Worm (Caenorhabditis elegans): ENCODE results near the gene fbxa-215.

ce11 chrIV:13679495-13679894 lies 12.8 kb upstream of the fbxa-215 start:
- TF ChIP-seq jun-1 (tag; optimal IDR thresholded peaks at IDR 0.05) (no peak), zip-11 (GFP tag; IDR thresholded peaks at IDR 0.05) (no peak)
